Fruit fly (Drosophila melanogaster) ovary, adult (tissue): ENCODE measurements around the gene CG11425.

ENCODE experiments used
- CG17801 ChIP-seq: fragments of 200-800 bp; optimal IDR thresholded peaks from 2 replicates; lab custom pipeline; 2019; ENCODE audit warnings: missing biosample characterization, mild to moderate bottlenecking, missing genetic modification characterization, moderate library complexity; ENCODE audit not compliant: partially characterized antibody

Gene CG11425

DNA sequence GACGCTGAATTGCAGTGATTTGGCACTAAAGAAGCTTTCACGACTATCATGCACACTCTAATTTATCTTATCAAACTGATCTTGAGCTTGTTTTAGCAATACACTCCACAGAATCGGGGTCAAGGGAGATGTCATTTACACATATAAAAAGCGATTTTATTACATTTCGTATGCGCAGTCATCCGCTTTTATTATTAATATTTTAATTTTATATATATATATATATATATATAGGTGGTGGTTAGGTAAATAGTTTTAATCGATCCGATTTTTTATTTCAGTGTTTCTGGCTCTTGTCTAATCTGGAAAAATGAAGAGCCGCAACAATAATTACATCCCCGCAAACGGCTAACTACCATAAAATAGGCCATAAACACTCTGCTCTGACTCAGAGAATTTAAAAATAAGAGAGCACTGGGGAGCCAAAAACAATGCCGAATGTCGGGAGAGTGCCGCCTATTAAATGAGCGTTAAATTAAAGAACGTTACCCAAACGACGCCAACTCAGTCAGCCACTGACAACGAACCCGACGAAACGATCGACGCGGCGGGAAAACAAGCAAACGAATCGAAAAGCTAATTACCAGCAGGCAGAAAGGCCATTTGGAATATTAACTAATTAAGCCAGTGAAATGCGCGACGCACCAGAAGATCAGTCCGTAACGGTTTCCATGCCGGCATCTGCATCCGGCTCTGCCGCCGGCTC is 2.9 kb upstream of the CG11425 start:
- TF ChIP-seq CG17801 = peak; percentile 18

dm6 chr3L:22483452-22483851 is 8.9 kb downstream of the CG11425 start:
- TF ChIP-seq CG17801 = no peak

dm6 chr3L:22497594-22497993 is 23.0 kb downstream of the CG11425 start:
- TF ChIP-seq CG17801 = no peak

DNA sequence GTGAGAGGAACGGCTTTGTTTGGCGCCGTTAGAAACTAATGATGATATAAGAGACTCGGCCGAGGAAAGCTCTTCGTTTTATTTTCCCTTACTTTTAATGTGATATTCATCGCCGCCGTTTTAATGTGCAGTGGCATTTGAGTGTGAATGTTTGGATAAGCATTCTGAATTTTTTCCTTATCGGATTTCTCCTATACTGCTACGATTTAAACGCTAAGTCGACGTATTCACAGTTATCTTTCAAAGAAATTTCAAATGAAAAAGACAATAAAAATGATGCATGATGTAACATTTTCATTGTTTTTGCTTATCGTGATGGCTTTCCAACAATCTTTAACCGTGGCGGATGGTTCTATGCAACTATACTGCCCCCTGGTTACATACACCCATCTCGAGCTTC is 26.7 kb downstream of the CG11425 start, which contains the start of gene CG43312:
CG43312 (plus strand) TSS at position 301 of the 400 bp plus-strand sequence.
- TF ChIP-seq CG17801 = no peak

dm6 chr3L:22503730-22504129 is 29.1 kb downstream of the CG11425 start, which contains the start of gene CG43331:
CG43331 (minus strand) TSS chr3L:22503830.
- no peak for TF ChIP-seq CG17801

DNA sequence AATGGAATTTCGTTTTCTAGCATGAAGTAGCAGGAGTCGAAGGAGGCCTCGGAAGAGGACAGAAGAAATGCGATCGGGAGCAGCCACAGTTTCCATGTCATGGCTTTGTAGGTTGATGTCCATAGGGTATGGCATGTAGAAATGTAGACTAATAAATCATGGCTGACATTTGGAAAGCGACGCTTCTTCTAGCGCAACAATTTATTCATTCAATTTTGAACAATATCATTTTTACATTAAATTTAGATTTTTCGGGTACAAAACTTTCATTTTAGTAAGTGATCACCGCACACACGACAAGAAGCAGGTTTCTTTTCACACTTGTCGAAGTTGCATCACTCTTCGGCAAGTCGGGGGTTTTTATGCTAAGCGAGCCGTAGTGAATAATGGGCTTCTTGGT is 29.7 kb downstream of the CG11425 start, which contains the start of gene CG43330:
CG43330 (minus strand) TSS at position 101 of the 400 bp plus-strand sequence.
- TF ChIP-seq CG17801 = no peak

- TF ChIP-seq CG17801 = no peak
These were observed 30.5 kb downstream of the CG11425 start, which contains the start of gene CG43329 for dm6 chr3L:22505118-22505517. CG43329 (minus strand) TSS chr3L:22505218.

dm6 chr3L:22520017-22520416 is 45.4 kb downstream of the CG11425 start:
- no peak for TF ChIP-seq CG17801
